Worm (Caenorhabditis elegans) whole organism, midembryonic: ENCODE data around the gene pha-2.

Source experiments
- flt-1 ChIP-seq: fragments of 200-800 bp; sonication (Bioruptor generic); IDR thresholded peaks from 2 replicates; pipeline ENCODE4 v1.3.6; 2022; ENCODE audit warnings: missing genetic modification characterization, missing compliant biosample characterization
- ref-1 ChIP-seq: fragments of 200-800 bp; sonication (Bioruptor generic); conservative IDR thresholded peaks from 2 replicates; pipeline ENCODE4 v1.3.6; 2022; ENCODE audit warnings: missing genetic modification reagents, missing genetic modification characterization, missing compliant biosample characterization

DNA sequence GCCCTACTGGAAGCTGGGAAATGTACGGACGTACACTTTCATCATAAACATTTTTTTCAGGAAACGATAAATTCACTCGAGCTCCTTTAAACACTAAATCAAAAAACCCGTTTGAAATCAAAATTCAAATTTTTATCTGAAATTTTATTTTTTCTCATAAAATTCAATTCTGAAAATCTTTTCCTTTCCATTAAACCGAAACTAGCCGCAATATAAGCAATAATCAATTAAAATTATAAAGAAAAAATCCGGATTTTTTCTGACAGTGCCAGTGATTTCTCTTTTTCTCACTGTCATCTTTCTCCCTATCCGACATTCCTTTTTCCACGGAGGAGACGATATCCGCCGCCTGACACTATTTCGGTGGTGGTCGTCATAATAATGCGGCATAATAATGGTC, 19.1 kb upstream of the pha-2 start, which contains the start of gene lpr-7:
- no peak for TF ChIP-seq flt-1 (GFP tag; lab: Robert Waterston, UW)
- TF ChIP-seq ref-1 = no peak
